Worm (Caenorhabditis elegans): ENCODE results near the gene F57G8.7.
A peak's percentile ranks its signal among the peaks of the same experiment; 100 is the strongest.

The F57G8.7 gene

ce11 chrV:16297070-16297469, 31.9 kb upstream of the F57G8.7 start, which contains the start of gene srbc-83:
TSS of gene srbc-83 (plus strand) at chrV:16297370.
- TF ChIP-seq nhr-25 (tag; optimal IDR thresholded peaks at IDR 0.05) (no peak), F13H6.1 (tag; optimal IDR thresholded peaks at IDR 0.05) (no peak), nhr-129 (tag; optimal IDR thresholded peaks at IDR 0.05) (no peak), C34F6.9 (tag; optimal IDR thresholded peaks at IDR 0.05) (no peak), peb-1 (tag; optimal IDR thresholded peaks at IDR 0.05) (no peak), unc-62 (GFP tag; optimal IDR thresholded peaks at IDR 0.05) (no peak), nhr-11 (tag; optimal IDR thresholded peaks at IDR 0.05) (no peak), aly-2 (tag; optimal IDR thresholded peaks at IDR 0.05) (no peak)

DNA sequence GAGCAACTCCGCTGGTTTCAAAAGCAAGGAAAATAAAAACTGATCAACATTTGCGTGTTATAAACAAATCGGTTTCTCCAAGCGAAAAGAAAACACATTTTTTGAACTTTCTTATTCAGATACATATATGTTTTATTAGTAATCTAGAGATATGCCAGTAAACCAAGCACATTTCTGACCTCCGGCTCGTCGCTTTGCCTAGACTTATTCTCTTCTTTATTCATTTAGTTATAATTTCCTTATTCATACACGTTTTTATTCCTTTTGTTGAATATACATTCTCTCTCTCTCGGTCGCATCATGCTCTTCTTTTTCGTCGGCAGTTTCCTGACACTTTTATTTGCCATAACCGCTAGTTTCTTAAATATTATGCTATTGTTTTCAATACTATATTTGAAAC, 30.3 kb upstream of the F57G8.7 start, which contains the start of gene srbc-84:
Gene srbc-84 (plus strand): TSS at position 301 of the 400 bp plus-strand sequence.
- TF ChIP-seq R02D3.7 (tag; optimal IDR thresholded peaks at IDR 0.05) (no peak), lsy-2 (tag; optimal IDR thresholded peaks at IDR 0.05) (no peak), mdl-1 (tag; optimal IDR thresholded peaks at IDR 0.05) (no peak), ceh-16 (tag; optimal IDR thresholded peaks at IDR 0.05) (no peak), alr-1 (tag; optimal IDR thresholded peaks at IDR 0.05) (no peak), sma-9 (GFP tag; optimal IDR thresholded peaks at IDR 0.05) (no peak), sma-9 (tag; optimal IDR thresholded peaks at IDR 0.05) (no peak), sma-3 (GFP tag; optimal IDR thresholded peaks at IDR 0.05) (no peak), ztf-4 (tag; optimal IDR thresholded peaks at IDR 0.05) (no peak), gmeb-1 (tag; optimal IDR thresholded peaks at IDR 0.05) (no peak), blmp-1 (tag; optimal IDR thresholded peaks at IDR 0.05; ENCODE audit: insufficient read depth) (no peak), lin-11 (tag; optimal IDR thresholded peaks at IDR 0.05) (no peak)

ce11 chrV:16299834-16300233, 29.1 kb upstream of the F57G8.7 start:
- TF ChIP-seq nhr-10 (tag; optimal IDR thresholded peaks at IDR 0.05) = no peak
- no peak for TF ChIP-seq nhr-6 (tag; optimal IDR thresholded peaks at IDR 0.05)
- no peak for TF ChIP-seq ama-1 (optimal IDR thresholded peaks at IDR 0.05)
- TF ChIP-seq elt-1 (tag; optimal IDR thresholded peaks at IDR 0.05) = no peak
- TF ChIP-seq lsy-2 (tag; optimal IDR thresholded peaks at IDR 0.05) = no peak
- TF ChIP-seq egl-27 (tag; optimal IDR thresholded peaks at IDR 0.05) = no peak
- no peak for TF ChIP-seq mdl-1 (tag; optimal IDR thresholded peaks at IDR 0.05)
- TF ChIP-seq zag-1 (tag; optimal IDR thresholded peaks at IDR 0.05) = no peak
- no peak for TF ChIP-seq nhr-12 (tag; optimal IDR thresholded peaks at IDR 0.05)
- no peak for TF ChIP-seq nhr-129 (tag; optimal IDR thresholded peaks at IDR 0.05)
- no peak for TF ChIP-seq crh-2 (tag; optimal IDR thresholded peaks at IDR 0.05)
- TF ChIP-seq Y55F3AM.14 (GFP tag; optimal IDR thresholded peaks at IDR 0.05) = no peak
- no peak for TF ChIP-seq unc-55 (GFP tag; optimal IDR thresholded peaks at IDR 0.05)
- no peak for TF ChIP-seq skn-1 (tag; optimal IDR thresholded peaks at IDR 0.05)
- no peak for TF ChIP-seq C34F6.9 (tag; optimal IDR thresholded peaks at IDR 0.05)

- TF ChIP-seq R02D3.7 (tag; optimal IDR thresholded peaks at IDR 0.05) (no peak), ztf-4 (tag; optimal IDR thresholded peaks at IDR 0.05) (no peak), unc-55 (GFP tag; optimal IDR thresholded peaks at IDR 0.05) (no peak)
Observed at ce11 chrV:16300276-16300675, 28.7 kb upstream of the F57G8.7 start, which contains the start of gene srbc-82. TSS of gene srbc-82 (plus strand) at chrV:16300576.

ce11 chrV:16302439-16302838, 26.5 kb upstream of the F57G8.7 start, which contains the start of the genes C31A11.13 and oac-6:
TSS of gene C31A11.13 (minus strand) at chrV:16302551.
TSS of gene oac-6 (plus strand) at chrV:16302717.
- TF ChIP-seq fos-1 (tag; optimal IDR thresholded peaks at IDR 0.05) = peak; percentile 71
- TF ChIP-seq dmd-4 (tag; optimal IDR thresholded peaks at IDR 0.05) = no peak
- TF ChIP-seq lin-39 (tag; optimal IDR thresholded peaks at IDR 0.05) = no peak

DNA sequence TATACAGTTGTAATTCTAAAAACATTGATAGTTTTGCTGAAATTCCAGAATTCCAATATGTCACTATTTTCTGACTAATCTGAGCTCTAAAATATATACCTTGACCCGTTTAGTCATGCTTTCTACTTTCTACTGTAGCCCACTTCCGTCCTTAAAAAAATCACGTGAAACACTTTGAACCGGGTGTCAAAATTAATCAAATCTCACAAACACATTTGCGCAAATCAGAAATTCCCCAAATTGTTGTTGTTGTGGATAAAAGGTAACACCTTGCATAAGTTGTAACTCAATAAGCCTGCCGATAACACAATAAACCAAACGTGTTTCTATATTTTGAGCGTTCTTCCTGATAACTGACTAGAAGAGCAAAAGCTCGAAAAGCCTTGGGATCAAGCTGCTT, 21.7 kb upstream of the F57G8.7 start, which contains the start of gene srxa-7:
Gene srxa-7 (plus strand): TSS at position 301 of the 400 bp plus-strand sequence.
- TF ChIP-seq R02D3.7 (tag; optimal IDR thresholded peaks at IDR 0.05) = no peak

Measured in whole organism, L2 larva.